Worm (Caenorhabditis elegans): ENCODE data around the gene T13H5.1.

Gene T13H5.1

DNA sequence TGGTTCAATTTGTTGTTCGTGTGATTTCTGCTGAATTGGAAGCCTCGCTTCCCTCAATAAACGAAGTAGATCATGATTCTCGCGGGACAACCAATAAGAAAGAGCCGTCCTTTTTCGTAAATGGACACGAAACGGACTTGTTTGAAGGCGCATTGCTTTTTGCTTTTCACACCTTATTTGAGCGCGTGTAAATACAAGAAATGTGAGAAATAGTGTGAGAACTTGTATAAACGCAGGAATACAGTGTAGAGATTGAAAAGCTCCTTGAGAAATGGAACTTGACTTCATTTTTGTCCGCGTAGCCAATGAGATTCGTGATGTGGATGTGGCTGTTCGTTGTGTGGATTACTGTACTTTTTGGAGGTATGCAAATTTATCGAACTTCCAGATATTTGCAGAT is 11.8 kb upstream of the T13H5.1 start, which contains the start of gene cht-2:
TSS of gene cht-2 (plus strand) at position 301 of the 400 bp plus-strand sequence.
- no peak for TF ChIP-seq ets-4 (tag; optimal IDR thresholded peaks at IDR 0.05)
- TF ChIP-seq dve-1 (tag; optimal IDR thresholded peaks at IDR 0.05) = no peak
- no peak for TF ChIP-seq nfya-1 (tag; optimal IDR thresholded peaks at IDR 0.05)
- no peak for TF ChIP-seq ceh-9 (tag; optimal IDR thresholded peaks at IDR 0.05)
- TF ChIP-seq C38D4.7 (GFP tag; optimal IDR thresholded peaks at IDR 0.05) = no peak
- no peak for TF ChIP-seq rnt-1 (tag; optimal IDR thresholded peaks at IDR 0.05)
- no peak for TF ChIP-seq elt-4 (tag; optimal IDR thresholded peaks at IDR 0.05)
- TF ChIP-seq ttx-3 (tag; optimal IDR thresholded peaks at IDR 0.05) = no peak
- TF ChIP-seq pat-9 (tag; optimal IDR thresholded peaks at IDR 0.05) = no peak
- TF ChIP-seq ceh-24 (tag; optimal IDR thresholded peaks at IDR 0.05) = no peak
- no peak for TF ChIP-seq nhr-11 (tag; optimal IDR thresholded peaks at IDR 0.05)
- no peak for TF ChIP-seq C08G9.2 (tag; optimal IDR thresholded peaks at IDR 0.05)

DNA sequence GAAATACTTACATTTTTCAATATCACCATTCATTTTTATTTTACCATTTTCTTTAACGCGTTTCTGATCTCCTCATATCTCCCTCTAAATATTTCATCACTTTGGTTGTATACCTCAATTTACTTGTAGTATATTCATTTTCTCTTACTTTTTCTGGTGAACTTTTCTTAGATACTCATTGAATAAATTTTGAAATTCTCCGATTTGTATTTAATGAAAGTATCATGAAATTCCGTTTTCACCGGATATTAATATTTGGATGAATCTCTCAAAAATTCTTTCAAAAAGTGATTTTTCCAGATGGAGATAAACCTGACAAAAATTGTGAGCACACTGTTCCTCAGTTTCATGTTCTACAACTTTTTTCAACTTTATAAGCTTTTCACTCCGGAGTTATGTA is 9.4 kb upstream of the T13H5.1 start, which contains the start of gene T13H5.8:
TSS of gene T13H5.8 (plus strand) at position 301 of the 400 bp plus-strand sequence.
- TF ChIP-seq ceh-19 (GFP tag; optimal IDR thresholded peaks at IDR 0.05) (no peak), unc-42 (tag; optimal IDR thresholded peaks at IDR 0.05) (no peak), pqm-1 (tag; optimal IDR thresholded peaks at IDR 0.05) (no peak), C38D4.7 (GFP tag; optimal IDR thresholded peaks at IDR 0.05) (no peak), sdc-2 (tag; optimal IDR thresholded peaks at IDR 0.05) (no peak), nhr-11 (tag; optimal IDR thresholded peaks at IDR 0.05) (no peak), ceh-30 (tag; optimal IDR thresholded peaks at IDR 0.05) (no peak), K02D7.2 (tag; optimal IDR thresholded peaks at IDR 0.05) (no peak), hlh-6 (tag; optimal IDR thresholded peaks at IDR 0.05) (no peak), tbx-2 (tag; optimal IDR thresholded peaks at IDR 0.05) (no peak), gmeb-2 (tag; optimal IDR thresholded peaks at IDR 0.05) (no peak), dve-1 (tag; optimal IDR thresholded peaks at IDR 0.05) (no peak)

DNA sequence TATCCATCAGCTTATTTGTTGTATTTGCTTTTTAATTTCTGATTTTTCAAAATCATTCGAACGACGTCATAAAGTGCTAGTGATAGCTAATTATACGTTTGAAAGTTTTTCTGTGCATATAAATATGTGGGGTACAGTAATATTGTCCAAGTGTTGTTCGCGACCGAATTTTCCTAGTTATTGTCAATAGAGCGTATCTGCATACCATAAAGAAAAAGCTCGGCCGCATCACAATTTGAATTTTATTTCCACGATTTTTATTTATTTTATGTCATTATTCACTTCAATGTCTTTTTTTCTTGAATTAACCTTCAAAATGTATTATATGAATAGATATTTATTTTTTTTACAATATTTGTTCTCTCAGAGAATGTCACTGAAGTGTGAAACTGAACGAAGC is 7.9 kb upstream of the T13H5.1 start, which contains the start of gene rnh-2:
TSS of gene rnh-2 (plus strand) at position 368 of the 400 bp plus-strand sequence.
- TF ChIP-seq elt-2 (tag; optimal IDR thresholded peaks at IDR 0.05) (peak; percentile 68), pha-2 (tag; optimal IDR thresholded peaks at IDR 0.05) (no peak), dve-1 (tag; optimal IDR thresholded peaks at IDR 0.05) (peak; percentile 13), npax-4 (tag; optimal IDR thresholded peaks at IDR 0.05) (no peak), dmd-4 (tag; optimal IDR thresholded peaks at IDR 0.05; ENCODE audit: borderline replicate concordance) (no peak), unc-3 (GFP tag; conservative IDR thresholded peaks at IDR 0.05) (no peak), unc-3 (tag; optimal IDR thresholded peaks at IDR 0.05) (no peak), K02D7.2 (tag; optimal IDR thresholded peaks at IDR 0.05) (no peak), mec-3 (tag; optimal IDR thresholded peaks at IDR 0.05; ENCODE audit: borderline replicate concordance) (no peak), pros-1 (tag; optimal IDR thresholded peaks at IDR 0.05) (no peak), hlh-30 (tag; optimal IDR thresholded peaks at IDR 0.05; ENCODE audit: insufficient read depth) (no peak), sox-4 (tag; optimal IDR thresholded peaks at IDR 0.05) (no peak), hlh-6 (tag; optimal IDR thresholded peaks at IDR 0.05) (no peak), ceh-31 (tag; optimal IDR thresholded peaks at IDR 0.05) (peak; percentile 87), fax-1 (tag; optimal IDR thresholded peaks at IDR 0.05) (no peak), unc-42 (tag; optimal IDR thresholded peaks at IDR 0.05) (peak; percentile 29), hlh-8 (tag; optimal IDR thresholded peaks at IDR 0.05) (peak; percentile 37), tbx-2 (tag; optimal IDR thresholded peaks at IDR 0.05) (peak; percentile 76), C08G9.2 (tag; optimal IDR thresholded peaks at IDR 0.05) (peak; percentile 74), unc-55 (GFP tag; optimal IDR thresholded peaks at IDR 0.05) (no peak), ceh-34 (tag; optimal IDR thresholded peaks at IDR 0.05) (no peak), sox-2 (GFP tag; IDR thresholded peaks at IDR 0.05) (no peak), ceh-14 (tag; optimal IDR thresholded peaks at IDR 0.05) (peak; percentile 39), eyg-1 (tag; optimal IDR thresholded peaks at IDR 0.05) (no peak), hlh-13 (GFP tag; optimal IDR thresholded peaks at IDR 0.05) (no peak), T23F11.4 (GFP tag; optimal IDR thresholded peaks at IDR 0.05) (no peak), fkh-6 (tag; optimal IDR thresholded peaks at IDR 0.05) (no peak), C38D4.7 (GFP tag; optimal IDR thresholded peaks at IDR 0.05) (no peak), ceh-2 (tag; optimal IDR thresholded peaks at IDR 0.05) (peak; percentile 80), hlh-15 (tag; optimal IDR thresholded peaks at IDR 0.05) (no peak), gmeb-2 (tag; optimal IDR thresholded peaks at IDR 0.05) (no peak), ceh-30 (tag; optimal IDR thresholded peaks at IDR 0.05) (no peak), lim-6 (tag; optimal IDR thresholded peaks at IDR 0.05) (peak; percentile 25), nhr-11 (tag; optimal IDR thresholded peaks at IDR 0.05) (no peak), tbx-7 (tag; optimal IDR thresholded peaks at IDR 0.05) (peak; percentile 67), pat-9 (tag; optimal IDR thresholded peaks at IDR 0.05) (no peak), ets-4 (tag; optimal IDR thresholded peaks at IDR 0.05) (peak; percentile 48), zip-5 (tag; optimal IDR thresholded peaks at IDR 0.05) (peak; percentile 56), Y22D7AL.16 (tag; optimal IDR thresholded peaks at IDR 0.05) (no peak)

All from whole organism, late embryonic.